Fruit fly (Drosophila melanogaster): ENCODE results near the gene CG14664.

The CG14664 gene

dm6 chr3R:5251243-5251865 lies 27.4 kb downstream of the CG14664 start, which contains the start of gene CtsF:
CtsF (minus strand) TSS chr3R:5251745.
- TF ChIP-seq CG7101 (tag; optimal IDR thresholded peaks at IDR 0.05) = peak; percentile 13
- TF ChIP-seq kay (GFP tag; ENCODE audit: borderline replicate concordance) = no peak
- peak; percentile 52 for TF ChIP-seq tj (GFP tag; optimal IDR thresholded peaks at IDR 0.05)
- peak; percentile 8 for TF ChIP-seq CG7045 (GFP tag; optimal IDR thresholded peaks at IDR 0.05)
- TF ChIP-seq Clk (GFP tag; optimal IDR thresholded peaks at IDR 0.05) = no peak
- TF ChIP-seq Hr96 (GFP tag; optimal IDR thresholded peaks at IDR 0.05) = no peak
- TF ChIP-seq ovo (GFP tag; optimal IDR thresholded peaks at IDR 0.05) = peak; percentile 56
- TF ChIP-seq CG33017 (tag; optimal IDR thresholded peaks at IDR 0.05) = peak; percentile 48
- TF ChIP-seq CG1620 (GFP tag; optimal IDR thresholded peaks at IDR 0.05) = peak; percentile 34
- peak; percentile 75 for TF ChIP-seq cic (GFP tag; optimal IDR thresholded peaks at IDR 0.05)
- peak; percentile 46 for TF ChIP-seq CG11617 (GFP tag; optimal IDR thresholded peaks at IDR 0.05)
- TF ChIP-seq cnc (optimal IDR thresholded peaks at IDR 0.05) = no peak
- peak; percentile 76 for TF ChIP-seq pad (GFP tag; optimal IDR thresholded peaks at IDR 0.05)
- no peak for TF ChIP-seq CG14711 (tag; optimal IDR thresholded peaks at IDR 0.05)
- no peak for TF ChIP-seq toe (GFP tag; optimal IDR thresholded peaks at IDR 0.05)
- TF ChIP-seq CG12768 (GFP tag; optimal IDR thresholded peaks at IDR 0.05) = peak; percentile 16
- peak; percentile 73 for TF ChIP-seq Mnt (GFP tag; optimal IDR thresholded peaks at IDR 0.05)
- peak; percentile 82 for TF ChIP-seq bab1 (GFP tag; optimal IDR thresholded peaks at IDR 0.05)
- no peak for TF ChIP-seq CG5204 (GFP tag; optimal IDR thresholded peaks at IDR 0.05)
- TF ChIP-seq Crg-1 (GFP tag; optimal IDR thresholded peaks at IDR 0.05) = no peak

- no peak for TF ChIP-seq Mnt (GFP tag; optimal IDR thresholded peaks at IDR 0.05)
- no peak for TF ChIP-seq CG11617 (GFP tag; optimal IDR thresholded peaks at IDR 0.05)
- no peak for TF ChIP-seq cic (GFP tag; optimal IDR thresholded peaks at IDR 0.05)
- no peak for TF ChIP-seq tj (GFP tag; optimal IDR thresholded peaks at IDR 0.05)
- TF ChIP-seq CG33017 (tag; optimal IDR thresholded peaks at IDR 0.05) = no peak
- TF ChIP-seq CG14711 (tag; optimal IDR thresholded peaks at IDR 0.05) = no peak
- no peak for TF ChIP-seq pad (GFP tag; optimal IDR thresholded peaks at IDR 0.05)
Observed at dm6 chr3R:5252853-5253252, 28.9 kb downstream of the CG14664 start, which contains the start of gene CG1113. CG1113 (plus strand) TSS chr3R:5253153.

- peak; percentile 61 for TF ChIP-seq Clk (GFP tag; optimal IDR thresholded peaks at IDR 0.05)
- peak; percentile 93 for TF ChIP-seq tj (GFP tag; optimal IDR thresholded peaks at IDR 0.05)
- no peak for TF ChIP-seq cnc (optimal IDR thresholded peaks at IDR 0.05)
- TF ChIP-seq CG5204 (GFP tag; optimal IDR thresholded peaks at IDR 0.05) = no peak
- TF ChIP-seq CG7101 (tag; optimal IDR thresholded peaks at IDR 0.05) = peak; percentile 70
- TF ChIP-seq CG1620 (GFP tag; optimal IDR thresholded peaks at IDR 0.05) = peak; percentile 61
- TF ChIP-seq Mnt (GFP tag; optimal IDR thresholded peaks at IDR 0.05) = peak; percentile 67
- TF ChIP-seq Hr96 (GFP tag; optimal IDR thresholded peaks at IDR 0.05) = peak; percentile 75
- peak; percentile 71 for TF ChIP-seq CG12768 (GFP tag; optimal IDR thresholded peaks at IDR 0.05)
- peak; percentile 56 for TF ChIP-seq kay (GFP tag; ENCODE audit: borderline replicate concordance)
- TF ChIP-seq CG14711 (tag; optimal IDR thresholded peaks at IDR 0.05) = peak; percentile 49
- peak; percentile 79 for TF ChIP-seq CG33017 (tag; optimal IDR thresholded peaks at IDR 0.05)
- TF ChIP-seq CG11617 (GFP tag; optimal IDR thresholded peaks at IDR 0.05) = peak; percentile 79
- TF ChIP-seq bab1 (GFP tag; optimal IDR thresholded peaks at IDR 0.05) = no peak
- TF ChIP-seq toe (GFP tag; optimal IDR thresholded peaks at IDR 0.05) = peak; percentile 82
- TF ChIP-seq cic (GFP tag; optimal IDR thresholded peaks at IDR 0.05) = peak; percentile 33
- peak; percentile 70 for TF ChIP-seq Crg-1 (GFP tag; optimal IDR thresholded peaks at IDR 0.05)
- TF ChIP-seq pad (GFP tag; optimal IDR thresholded peaks at IDR 0.05) = peak; percentile 57
- peak; percentile 74 for TF ChIP-seq CG7045 (GFP tag; optimal IDR thresholded peaks at IDR 0.05)
- TF ChIP-seq ovo (GFP tag; optimal IDR thresholded peaks at IDR 0.05) = peak; percentile 75
Observed at dm6 chr3R:5256462-5257146, 32.7 kb downstream of the CG14664 start, which contains the start of the genes Enoph and Hph. Enoph (minus strand) TSS chr3R:5256681. Hph (plus strand) TSS chr3R:5257037.

- TF ChIP-seq tj (GFP tag; optimal IDR thresholded peaks at IDR 0.05) (peak; percentile 85), kay (GFP tag; ENCODE audit: borderline replicate concordance) (no peak)
Observed at dm6 chr3R:5257147-5257487, 33.2 kb downstream of the CG14664 start.

dm6 chr3R:5261262-5261661 lies 37.3 kb downstream of the CG14664 start:
- TF ChIP-seq CG7101 (tag; optimal IDR thresholded peaks at IDR 0.05) (no peak), cic (GFP tag; optimal IDR thresholded peaks at IDR 0.05) (peak; percentile 56), tj (GFP tag; optimal IDR thresholded peaks at IDR 0.05) (no peak), Mnt (GFP tag; optimal IDR thresholded peaks at IDR 0.05) (no peak), CG33017 (tag; optimal IDR thresholded peaks at IDR 0.05) (peak; percentile 30), Hr96 (GFP tag; optimal IDR thresholded peaks at IDR 0.05) (no peak), CG1620 (GFP tag; optimal IDR thresholded peaks at IDR 0.05) (no peak), Clk (GFP tag; optimal IDR thresholded peaks at IDR 0.05) (no peak), pad (GFP tag; optimal IDR thresholded peaks at IDR 0.05) (no peak), CG12768 (GFP tag; optimal IDR thresholded peaks at IDR 0.05) (peak; percentile 29), cnc (optimal IDR thresholded peaks at IDR 0.05) (no peak), bab1 (GFP tag; optimal IDR thresholded peaks at IDR 0.05) (no peak), ovo (GFP tag; optimal IDR thresholded peaks at IDR 0.05) (no peak), Crg-1 (GFP tag; optimal IDR thresholded peaks at IDR 0.05) (no peak), kay (GFP tag; ENCODE audit: borderline replicate concordance) (no peak), CG7045 (GFP tag; optimal IDR thresholded peaks at IDR 0.05) (no peak), toe (GFP tag; optimal IDR thresholded peaks at IDR 0.05) (no peak)

All from whole organism, adult.